Worm (Caenorhabditis elegans): Measurements from ENCODE around the gene hlh-3.
A peak's percentile ranks its signal among the peaks of the same experiment; 100 is the strongest.

hlh-3 gene

ce11 chrII:9113759-9114158 is 27.4 kb downstream of the hlh-3 start (continued):
- TF ChIP-seq zfh-2 (GFP tag; conservative IDR thresholded peaks at IDR 0.05) (no peak; the same call in 1 of the 2 replicates), ekl-4 (GFP tag; IDR thresholded peaks at IDR 0.05) (no peak), akir-1 (GFP tag; optimal IDR thresholded peaks at IDR 0.05) (no peak), gei-17 (GFP tag; optimal IDR thresholded peaks at IDR 0.05) (no peak), bed-1 (GFP tag; IDR thresholded peaks at IDR 0.05) (no peak), B0336.3 (GFP tag; IDR thresholded peaks at IDR 0.05) (peak; percentile 38; the same call in 1 of the 2 replicates), mel-28 (tag; optimal IDR thresholded peaks at IDR 0.05; ENCODE audit: borderline replicate concordance) (no peak), Y53G8AR.9 (GFP tag; conservative IDR thresholded peaks at IDR 0.05) (0 out of 2 replicates have a peak, but pooled peaks have one; percentile 28), ztf-25 (GFP tag; IDR thresholded peaks at IDR 0.05) (no peak), tlf-1 (GFP tag; optimal IDR thresholded peaks at IDR 0.05) (no peak), sptf-2 (GFP tag; optimal IDR thresholded peaks at IDR 0.05) (no peak), him-1 (tag; optimal IDR thresholded peaks at IDR 0.05) (no peak), hlh-26 (GFP tag; conservative IDR thresholded peaks at IDR 0.05) (no peak), egl-44 (GFP tag; IDR thresholded peaks at IDR 0.05) (no peak), lir-1 (GFP tag; conservative IDR thresholded peaks at IDR 0.05) (no peak), F10E7.11 (tag; optimal IDR thresholded peaks at IDR 0.05) (no peak), egrh-3 (GFP tag; IDR thresholded peaks at IDR 0.05) (no peak), nhr-27 (tag; optimal IDR thresholded peaks at IDR 0.05) (no peak), nhr-90 (tag; optimal IDR thresholded peaks at IDR 0.05) (no peak), xnd-1 (tag; optimal IDR thresholded peaks at IDR 0.05) (no peak), hmg-1.2 (GFP tag; IDR thresholded peaks at IDR 0.05) (peak; percentile 76), F52B5.7 (tag; optimal IDR thresholded peaks at IDR 0.05) (no peak), attf-5 (GFP tag; optimal IDR thresholded peaks at IDR 0.05) (peak; percentile 62), B0261.1 (tag; optimal IDR thresholded peaks at IDR 0.05) (no peak), madf-3 (GFP tag; IDR thresholded peaks at IDR 0.05) (no peak), C17E4.6 (GFP tag; IDR thresholded peaks at IDR 0.05) (no peak), dox-1 (GFP tag; IDR thresholded peaks at IDR 0.05) (peak; percentile 81), ztf-26 (tag; optimal IDR thresholded peaks at IDR 0.05) (peak; percentile 11), chd-7 (tag; optimal IDR thresholded peaks at IDR 0.05) (no peak), nfyb-1 (GFP tag; IDR thresholded peaks at IDR 0.05) (no peak), tbp1 (GFP tag; optimal IDR thresholded peaks at IDR 0.05) (peak; percentile 33), ztf-18 (tag; optimal IDR thresholded peaks at IDR 0.05) (peak; percentile 43), sdz-38 (tag; optimal IDR thresholded peaks at IDR 0.05) (no peak), K12H6.12 (tag; optimal IDR thresholded peaks at IDR 0.05) (no peak), ztf-6 (GFP tag; IDR thresholded peaks at IDR 0.05) (no peak), ztf-28 (GFP tag; IDR thresholded peaks at IDR 0.05) (no peak), ceh-100 (GFP tag; IDR thresholded peaks at IDR 0.05) (no peak), nfya-2 (GFP tag; IDR thresholded peaks at IDR 0.05) (no peak), somi-1 (GFP tag; optimal IDR thresholded peaks at IDR 0.05) (no peak), K11D2.4 (GFP tag; IDR thresholded peaks at IDR 0.05) (no peak), lsy-27 (tag; optimal IDR thresholded peaks at IDR 0.05; ENCODE audit: borderline replicate concordance, insufficient read depth) (no peak), F33H1.4 (GFP tag; IDR thresholded peaks at IDR 0.05) (no peak), egl-18 (GFP tag; IDR thresholded peaks at IDR 0.05) (no peak), C06A6.2 (GFP tag; conservative IDR thresholded peaks at IDR 0.05) (no peak)
